Worm (Caenorhabditis elegans): ENCODE data around the gene asb-1.

DNA sequence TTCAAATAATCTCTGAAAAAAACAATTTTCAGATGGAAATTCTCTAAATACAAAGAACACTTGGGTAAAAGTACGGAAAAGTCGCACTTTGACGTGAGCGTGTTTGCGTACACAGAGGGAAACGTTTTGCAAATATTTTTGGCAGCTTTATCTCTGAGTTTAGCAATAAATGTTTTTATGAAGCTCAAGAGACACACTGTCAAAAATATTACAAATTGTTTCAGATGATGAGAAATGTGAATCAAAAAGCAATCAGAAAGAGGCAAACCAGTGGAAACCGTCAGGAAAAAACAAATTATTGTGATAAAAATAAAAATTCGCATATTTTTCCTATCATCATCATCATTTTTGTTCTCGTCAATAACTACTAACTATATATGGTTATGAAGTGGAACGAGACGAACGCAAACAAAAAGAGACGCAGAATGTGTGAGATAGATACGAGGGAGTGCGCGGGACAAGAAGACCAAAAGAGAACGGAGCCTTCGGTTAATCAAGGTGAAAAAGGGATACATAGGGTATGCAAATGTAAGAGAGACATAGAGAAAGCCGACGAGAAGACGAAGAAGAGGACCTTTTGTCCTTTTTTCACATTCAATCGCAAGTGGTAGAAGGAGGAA lies 16.8 kb upstream of the asb-1 start, which contains the start of gene sel-2:
- TF ChIP-seq ama-1 (optimal IDR thresholded peaks at IDR 0.05) (no peak), ceh-36 (tag; optimal IDR thresholded peaks at IDR 0.05) (no peak), scrt-1 (GFP tag; IDR thresholded peaks at IDR 0.05) (no peak), flt-1 (GFP tag; IDR thresholded peaks at IDR 0.05) (no peak), hnd-1 (tag; optimal IDR thresholded peaks at IDR 0.05) (no peak), tbx-11 (GFP tag; IDR thresholded peaks at IDR 0.05) (no peak), tbx-37 (GFP tag; conservative IDR thresholded peaks at IDR 0.05) (no peak), tra-4 (tag; optimal IDR thresholded peaks at IDR 0.05) (no peak), sea-1 (GFP tag; conservative IDR thresholded peaks at IDR 0.05) (no peak)
